Fruit fly (Drosophila melanogaster) whole organism, pupa: ENCODE measurements around the gene CG13044.
A peak's percentile ranks its signal among the peaks of the same experiment; 100 is the strongest.

Experiments used
- CG13204 ChIP-seq: fragments of 200-800 bp; sonication (Bioruptor generic); optimal IDR thresholded peaks from 2 replicates; lab custom pipeline; 2018; ENCODE audit warnings: missing biosample characterization, mild to moderate bottlenecking, missing genetic modification characterization, moderate library complexity
- CG32121 ChIP-seq: fragments of 200-800 bp; sonication (Bioruptor generic); IDR thresholded peaks from 2 replicates; pipeline ENCODE4 v1.3.6; 2022; ENCODE audit warnings: missing biosample characterization, missing genetic modification characterization
- CG34367 ChIP-seq: fragments of 200-800 bp; sonication (Bioruptor generic); optimal IDR thresholded peaks from 2 replicates; lab custom pipeline; 2018; ENCODE audit warnings: missing biosample characterization, mild to moderate bottlenecking, missing genetic modification characterization
- D1 ChIP-seq: fragments of 200-800 bp; sonication (Bioruptor generic); optimal IDR thresholded peaks from 2 replicates; lab custom pipeline; 2018; ENCODE audit warnings: missing biosample characterization, mild to moderate bottlenecking, missing genetic modification characterization, moderate library complexity
- Ets98B ChIP-seq: fragments of 200-800 bp; sonication (Bioruptor generic); IDR thresholded peaks from 2 replicates; pipeline ENCODE4 v1.3.6; 2022; ENCODE audit warnings: missing biosample characterization, missing genetic modification characterization
- Snoo ChIP-seq: fragments of 200-800 bp; sonication (Bioruptor generic); optimal IDR thresholded peaks from 3 replicates; lab custom pipeline; 2017; ENCODE audit warnings: missing biosample characterization, mild to moderate bottlenecking, missing genetic modification characterization, inconsistent platforms
- rn ChIP-seq: fragments of 200-800 bp; sonication (Bioruptor generic); IDR thresholded peaks from 2 replicates; pipeline ENCODE4 v1.3.6; 2022; ENCODE audit warnings: missing biosample characterization, missing genetic modification characterization

dm6 chr3L:16291678-16292077 lies 11.3 kb downstream of the CG13044 start:
- TF ChIP-seq Ets98B (GFP tag; lab: Robert Waterston, UW) (peak; percentile 48), CG34367 (tag; lab: Kevin White, UChicago) (no peak), D1 (tag; lab: Kevin White, UChicago) (no peak), CG13204 (GFP tag; lab: Kevin White, UChicago) (no peak), CG32121 (GFP tag; lab: Robert Waterston, UW) (no peak), Snoo (tag; lab: Kevin White, UChicago) (no peak), rn (GFP tag; lab: Robert Waterston, UW) (no peak)
